Worm (Caenorhabditis elegans) whole organism, L1 larva: ENCODE measurements around the gene vwa-8.

ENCODE experiments used
- C04F5.9 ChIP-seq: sonication (generic microtip); optimal IDR thresholded peaks from 2 replicates; lab custom pipeline; 2016; ENCODE audit warnings: missing genetic modification characterization, missing compliant biosample characterization
- C16A3.4 ChIP-seq: fragments of 150-350 bp; optimal IDR thresholded peaks from 2 replicates; lab custom pipeline; 2014; ENCODE audit warnings: missing biosample characterization, missing genetic modification characterization
- F16B12.6 ChIP-seq: fragments of 150-350 bp; optimal IDR thresholded peaks from 2 replicates; lab custom pipeline; 2014; ENCODE audit warnings: missing biosample characterization, missing genetic modification characterization
- aha-1 ChIP-seq: fragments of 150-350 bp; optimal IDR thresholded peaks from 2 replicates; lab custom pipeline; 2014; ENCODE audit warnings: missing biosample characterization, missing genetic modification characterization
- alr-1 ChIP-seq: fragments of 200-800 bp; sonication (Bioruptor generic); optimal IDR thresholded peaks from 2 replicates; lab custom pipeline; 2018; ENCODE audit warnings: borderline replicate concordance, mild to moderate bottlenecking, missing genetic modification characterization, missing compliant biosample characterization
- aly-2 ChIP-seq: fragments of 150-350 bp; optimal IDR thresholded peaks from 2 replicates; lab custom pipeline; 2014; ENCODE audit warnings: missing biosample characterization, missing genetic modification characterization
- ama-1 ChIP-seq: fragments of 150-350 bp; optimal IDR thresholded peaks from 2 replicates; lab custom pipeline; 2014
- blmp-1 ChIP-seq: fragments of 150-350 bp; optimal IDR thresholded peaks from 2 replicates; lab custom pipeline; 2014; ENCODE audit warnings: missing biosample characterization, missing genetic modification characterization
- ceh-8 ChIP-seq: fragments of 200-800 bp; sonication (Bioruptor generic); optimal IDR thresholded peaks from 2 replicates; lab custom pipeline; 2018; ENCODE audit warnings: mild to moderate bottlenecking, missing genetic modification characterization, moderate library complexity, missing compliant biosample characterization
- ceh-88 ChIP-seq: fragments of 200-800 bp; sonication (Bioruptor generic); IDR thresholded peaks from 2 replicates; pipeline ENCODE4 v1.3.6; 2022; ENCODE audit warnings: missing genetic modification characterization, missing compliant biosample characterization
- ceh-90 ChIP-seq: sonication (generic microtip); optimal IDR thresholded peaks from 2 replicates; lab custom pipeline; 2016; ENCODE audit warnings: missing genetic modification characterization, missing compliant biosample characterization
- efl-1 ChIP-seq, 4 experiments: fragments of 150-350 bp; optimal IDR thresholded peaks in 3 of 4; peaks in 1 of 4; 1 replicate in 1 of 4; 2 replicates in 3 of 4; lab custom pipeline; 2014; ENCODE audit warnings: missing biosample characterization in 2 of 4, missing genetic modification characterization in 2 of 4, missing genetic modification reagents in 2 of 4
- elt-3 ChIP-seq, 6 experiments: fragments of 150-350 bp in 1 of 6; sonication (generic microtip); optimal IDR thresholded peaks; 2 replicates each; lab custom pipeline; 2017 to 2018; ENCODE audit warnings: missing biosample characterization in 6 of 6, missing genetic modification characterization in 6 of 6, inconsistent platforms in 1 of 6
- fkh-4 ChIP-seq: sonication (generic microtip); optimal IDR thresholded peaks from 2 replicates; lab custom pipeline; 2016; ENCODE audit warnings: missing compliant biosample characterization, missing genetic modification characterization, borderline replicate concordance
- grh-1 ChIP-seq: fragments of 200-800 bp; sonication (Bioruptor generic); IDR thresholded peaks from 2 replicates; pipeline ENCODE4 v1.3.6; 2022; ENCODE audit warnings: missing genetic modification reagents, missing genetic modification characterization, missing compliant biosample characterization
- irx-1 ChIP-seq: sonication (generic microtip); optimal IDR thresholded peaks from 2 replicates; lab custom pipeline; 2016; ENCODE audit warnings: missing genetic modification characterization, missing compliant biosample characterization
- lin-14 ChIP-seq: fragments of 200-800 bp; sonication (Bioruptor generic); optimal IDR thresholded peaks from 2 replicates; lab custom pipeline; 2018; ENCODE audit warnings: mild to moderate bottlenecking, missing genetic modification characterization, moderate library complexity, missing compliant biosample characterization
- lin-35 ChIP-seq, 2 experiments: fragments of 150-350 bp; optimal IDR thresholded peaks; 2 replicates each; lab custom pipeline; 2014; ENCODE audit warnings: missing biosample characterization in 2 of 2, missing genetic modification characterization in 2 of 2, missing genetic modification reagents in 2 of 2
- lsy-2 ChIP-seq, 2 experiments: fragments of 150-350 bp; optimal IDR thresholded peaks; 2 replicates each; lab custom pipeline; 2014; ENCODE audit warnings: missing biosample characterization in 2 of 2, missing genetic modification characterization in 2 of 2
- mdl-1 ChIP-seq, 2 experiments: fragments of 150-350 bp; optimal IDR thresholded peaks; 2 replicates each; lab custom pipeline; 2014 to 2017; ENCODE audit warnings: missing biosample characterization in 2 of 2, missing genetic modification characterization in 2 of 2, inconsistent platforms in 1 of 2
- mep-1 ChIP-seq: fragments of 150-350 bp; optimal IDR thresholded peaks from 2 replicates; lab custom pipeline; 2014; ENCODE audit warnings: missing biosample characterization, missing genetic modification characterization
- nhr-12 ChIP-seq: sonication (generic microtip); optimal IDR thresholded peaks from 2 replicates; lab custom pipeline; 2017; ENCODE audit warnings: missing biosample characterization, missing genetic modification characterization
- nhr-19 ChIP-seq: fragments of 200-800 bp; sonication (Bioruptor generic); conservative IDR thresholded peaks from 2 replicates; pipeline ENCODE4 v1.3.6; 2022; ENCODE audit warnings: missing genetic modification characterization, missing compliant biosample characterization
- nhr-20 ChIP-seq: sonication (generic microtip); optimal IDR thresholded peaks from 2 replicates; lab custom pipeline; 2016; ENCODE audit warnings: mild to moderate bottlenecking, missing genetic modification characterization, missing compliant biosample characterization
- nhr-237 ChIP-seq: fragments of 150-350 bp; optimal IDR thresholded peaks from 2 replicates; lab custom pipeline; 2014; ENCODE audit warnings: missing biosample characterization, missing genetic modification characterization
- nhr-47 ChIP-seq: sonication (generic microtip); optimal IDR thresholded peaks from 2 replicates; lab custom pipeline; 2016; ENCODE audit warnings: mild to moderate bottlenecking, missing genetic modification characterization, moderate library complexity, missing compliant biosample characterization
- nhr-71 ChIP-seq: sonication (generic microtip); optimal IDR thresholded peaks from 2 replicates; lab custom pipeline; 2016; ENCODE audit warnings: mild to moderate bottlenecking, missing genetic modification characterization, moderate library complexity, missing compliant biosample characterization
- nhr-76 ChIP-seq: sonication (generic microtip); optimal IDR thresholded peaks from 2 replicates; lab custom pipeline; 2017; ENCODE audit warnings: missing biosample characterization, missing genetic modification characterization
- nhr-84 ChIP-seq: sonication (generic microtip); optimal IDR thresholded peaks from 2 replicates; lab custom pipeline; 2017; ENCODE audit warnings: missing biosample characterization, missing genetic modification characterization
- nhr-85 ChIP-seq: sonication (generic microtip); peaks from one replicate; lab custom pipeline; 2016; ENCODE audit warnings: missing genetic modification characterization, inconsistent platforms, missing compliant biosample characterization
- nhr-90 ChIP-seq: sonication (generic microtip); optimal IDR thresholded peaks from 2 replicates; lab custom pipeline; 2016; ENCODE audit warnings: mild to moderate bottlenecking, missing genetic modification characterization, missing compliant biosample characterization; ENCODE audit not compliant: poor library complexity
- pag-3 ChIP-seq: sonication (generic microtip); optimal IDR thresholded peaks from 2 replicates; lab custom pipeline; 2017; ENCODE audit warnings: missing genetic modification characterization, mild to moderate bottlenecking, missing compliant biosample characterization, antibody characterized with exemption, borderline replicate concordance; ENCODE audit not compliant: insufficient read depth
- skn-1 ChIP-seq: fragments of 150-350 bp; optimal IDR thresholded peaks from 2 replicates; lab custom pipeline; 2014; ENCODE audit warnings: missing biosample characterization, missing genetic modification characterization
- snpc-4 ChIP-seq: fragments of 150-350 bp; optimal IDR thresholded peaks from 2 replicates; lab custom pipeline; 2014; ENCODE audit warnings: missing biosample characterization, missing genetic modification characterization
- snu-23 ChIP-seq: sonication (generic microtip); optimal IDR thresholded peaks from 2 replicates; lab custom pipeline; 2016; ENCODE audit warnings: missing genetic modification characterization, missing compliant biosample characterization
- swsn-7 ChIP-seq: sonication (generic microtip); optimal IDR thresholded peaks from 2 replicates; lab custom pipeline; 2016; ENCODE audit warnings: missing genetic modification characterization, missing compliant biosample characterization
- tbx-2 ChIP-seq: sonication (generic microtip); optimal IDR thresholded peaks from 2 replicates; lab custom pipeline; 2016; ENCODE audit warnings: missing genetic modification characterization, missing compliant biosample characterization
- unc-130 ChIP-seq: fragments of 150-350 bp; optimal IDR thresholded peaks from 2 replicates; lab custom pipeline; 2017; ENCODE audit warnings: missing biosample characterization, missing genetic modification characterization, inconsistent platforms
- unc-86 ChIP-seq: sonication (generic microtip); optimal IDR thresholded peaks from 2 replicates; lab custom pipeline; 2016; ENCODE audit warnings: missing genetic modification characterization, missing compliant biosample characterization
- zag-1 ChIP-seq: fragments of 150-350 bp; optimal IDR thresholded peaks from 2 replicates; lab custom pipeline; 2014; ENCODE audit warnings: missing biosample characterization, missing genetic modification characterization
- zip-4 ChIP-seq: fragments of 200-800 bp; sonication (Bioruptor generic); optimal IDR thresholded peaks from 2 replicates; lab custom pipeline; 2018; ENCODE audit warnings: mild to moderate bottlenecking, missing genetic modification characterization, moderate library complexity, missing compliant biosample characterization
- ztf-4 ChIP-seq: fragments of 150-350 bp; optimal IDR thresholded peaks from 2 replicates; lab custom pipeline; 2014; ENCODE audit warnings: missing biosample characterization, missing genetic modification characterization

vwa-8 gene

ce11 chrX:13007857-13008813 lies 16.9 kb downstream of the vwa-8 start, which contains the start of gene nhr-25:
Gene nhr-25 (plus strand): TSS chrX:13008493.
- TF ChIP-seq pag-3 (peak; percentile 21), irx-1 (tag; lab: Kevin White, UChicago) (peak; percentile 17), F16B12.6 (tag; lab: Kevin White, UChicago) (no peak), swsn-7 (tag; lab: Kevin White, UChicago) (peak; percentile 15), ceh-90 (tag; lab: Kevin White, UChicago) (no peak), tbx-2 (tag; lab: Kevin White, UChicago) (peak; percentile 19), snu-23 (GFP tag; lab: Kevin White, UChicago) (peak; percentile 63), grh-1 (GFP tag; lab: Robert Waterston, UW) (peak; percentile 68), nhr-76 (tag; lab: Kevin White, UChicago) (no peak), nhr-85 (tag; lab: Kevin White, UChicago) (peak; percentile 96), zag-1 (tag; lab: Kevin White, UChicago) (no peak), mdl-1 (tag; optimal IDR thresholded peaks at IDR 0.05; lab: Kevin White, UChicago) (peak in 1 of 2 experiments; percentile 18), elt-3 (tag; optimal IDR thresholded peaks at IDR 0.05; lab: Kevin White, UChicago) (peak in 3 of 6 experiments; percentile 20 to 42 (median 22)), unc-130 (tag; lab: Kevin White, UChicago) (no peak), skn-1 (tag; lab: Kevin White, UChicago) (no peak), nhr-20 (peak; percentile 73), nhr-71 (tag; lab: Kevin White, UChicago) (peak; percentile 77), nhr-90 (peak; percentile 55), nhr-12 (tag; lab: Kevin White, UChicago) (no peak), blmp-1 (tag; lab: Kevin White, UChicago) (peak; percentile 88), efl-1 (optimal IDR thresholded peaks at IDR 0.05; lab: Kevin White, UChicago) (no peak), efl-1 (GFP tag; optimal IDR thresholded peaks at IDR 0.05 in 1 of 2; lab: Kevin White, UChicago) (peak in 1 of 2 experiments; percentile 51), ceh-8 (GFP tag; lab: Kevin White, UChicago) (no peak), nhr-19 (GFP tag; lab: Robert Waterston, UW) (peak; percentile 22; the same call in 1 of the 2 replicates), lsy-2 (tag; optimal IDR thresholded peaks at IDR 0.05; lab: Kevin White, UChicago) (peak in 1 of 2 experiments; percentile 13), nhr-47 (peak; percentile 43), zip-4 (GFP tag; lab: Kevin White, UChicago) (no peak), snpc-4 (tag; lab: Kevin White, UChicago) (no peak), alr-1 (tag; lab: Kevin White, UChicago) (no peak), lin-14 (GFP tag; lab: Kevin White, UChicago) (peak; percentile 84)

- TF ChIP-seq nhr-76 (tag; lab: Kevin White, UChicago): no peak
- no peak for TF ChIP-seq C04F5.9
- TF ChIP-seq nhr-20: peak; percentile 46
- TF ChIP-seq snu-23 (GFP tag; lab: Kevin White, UChicago): peak; percentile 19
- TF ChIP-seq pag-3: no peak
- TF ChIP-seq nhr-84: no peak
- TF ChIP-seq ama-1 (lab: Kevin White, UChicago): no peak
- peak; percentile 98 for TF ChIP-seq blmp-1 (tag; lab: Kevin White, UChicago)
- TF ChIP-seq nhr-85 (tag; lab: Kevin White, UChicago): peak; percentile 88
- no peak for TF ChIP-seq efl-1 (optimal IDR thresholded peaks at IDR 0.05; lab: Kevin White, UChicago)
- TF ChIP-seq efl-1 (GFP tag; optimal IDR thresholded peaks at IDR 0.05 in 1 of 2; lab: Kevin White, UChicago): peak in 1 of 2 experiments; percentile 38
- peak in 3 of 6 experiments; percentile 10 to 62 (median 14) for TF ChIP-seq elt-3 (tag; optimal IDR thresholded peaks at IDR 0.05; lab: Kevin White, UChicago)
- no peak for TF ChIP-seq aha-1
- TF ChIP-seq grh-1 (GFP tag; lab: Robert Waterston, UW): 0 out of 2 replicates have a peak, but pooled peaks have one; percentile 31
- TF ChIP-seq lin-14 (GFP tag; lab: Kevin White, UChicago): peak; percentile 85
Observed at ce11 chrX:13008895-13009294, 17.6 kb downstream of the vwa-8 start.

- TF ChIP-seq swsn-7 (tag; lab: Kevin White, UChicago) (peak; percentile 28), ceh-88 (GFP tag; lab: Robert Waterston, UW) (no peak), grh-1 (GFP tag; lab: Robert Waterston, UW) (peak; percentile 79), snu-23 (GFP tag; lab: Kevin White, UChicago) (peak; percentile 51), lin-35 (GFP tag; optimal IDR thresholded peaks at IDR 0.05; lab: Kevin White, UChicago) (peak in 1 of 2 experiments; percentile 29), nhr-85 (tag; lab: Kevin White, UChicago) (peak; percentile 91), lsy-2 (tag; optimal IDR thresholded peaks at IDR 0.05; lab: Kevin White, UChicago) (peak in 1 of 2 experiments; percentile 44), mdl-1 (tag; optimal IDR thresholded peaks at IDR 0.05; lab: Kevin White, UChicago) (peak in 1 of 2 experiments; percentile 19), ceh-8 (GFP tag; lab: Kevin White, UChicago) (no peak), ztf-4 (tag; lab: Kevin White, UChicago) (no peak), nhr-71 (tag; lab: Kevin White, UChicago) (peak; percentile 55), nhr-90 (peak; percentile 51), aly-2 (tag; lab: Kevin White, UChicago) (no peak), nhr-20 (peak; percentile 64), elt-3 (tag; optimal IDR thresholded peaks at IDR 0.05; lab: Kevin White, UChicago) (peak in 4 of 6 experiments; percentile 22 to 50 (median 40)), fkh-4 (tag; lab: Kevin White, UChicago) (no peak), nhr-19 (GFP tag; lab: Robert Waterston, UW) (peak; percentile 16; the same call in 1 of the 2 replicates), mep-1 (tag; lab: Kevin White, UChicago) (peak; percentile 70), blmp-1 (tag; lab: Kevin White, UChicago) (peak; percentile 98), C16A3.4 (tag; lab: Kevin White, UChicago) (peak; percentile 3), lin-14 (GFP tag; lab: Kevin White, UChicago) (peak; percentile 78), nhr-237 (tag; lab: Kevin White, UChicago) (no peak), unc-86 (tag; lab: Kevin White, UChicago) (no peak), ama-1 (lab: Kevin White, UChicago) (no peak)
Observed at ce11 chrX:13009645-13010044, 18.4 kb downstream of the vwa-8 start.
